Worm (Caenorhabditis elegans) whole organism, young adult: ENCODE measurements around the gene srh-40.

Source experiments
- B0019.2 ChIP-seq: fragments of 200-800 bp; sonication (Bioruptor generic); conservative IDR thresholded peaks from 2 replicates; pipeline ENCODE4 v1.3.6; 2022; ENCODE audit warnings: missing genetic modification reagents, missing genetic modification characterization, missing compliant biosample characterization
- B0261.1 ChIP-seq: sonication (generic microtip); optimal IDR thresholded peaks from 2 replicates; lab custom pipeline; 2016; ENCODE audit warnings: mild to moderate bottlenecking, missing genetic modification characterization, moderate library complexity, missing compliant biosample characterization
- F10E7.11 ChIP-seq: sonication (generic microtip); optimal IDR thresholded peaks from 2 replicates; lab custom pipeline; 2017; ENCODE audit warnings: mild to moderate bottlenecking, missing genetic modification characterization, moderate library complexity, missing compliant biosample characterization
- F33H1.4 ChIP-seq: fragments of 200-800 bp; sonication (Bioruptor generic); IDR thresholded peaks from 2 replicates; pipeline ENCODE4 v1.3.6; 2022; ENCODE audit warnings: missing genetic modification reagents, missing genetic modification characterization, missing compliant biosample characterization
- F39B2.1 ChIP-seq: fragments of 200-800 bp; sonication (Bioruptor generic); IDR thresholded peaks from 2 replicates; pipeline ENCODE4 v1.3.6; 2022; ENCODE audit warnings: missing genetic modification reagents, missing genetic modification characterization, missing compliant biosample characterization
- F52B5.7 ChIP-seq: sonication (generic microtip); optimal IDR thresholded peaks from 2 replicates; lab custom pipeline; 2016; ENCODE audit warnings: mild to moderate bottlenecking, missing genetic modification characterization, missing compliant biosample characterization
- F55B11.4 ChIP-seq: sonication (generic microtip); optimal IDR thresholded peaks from 2 replicates; lab custom pipeline; 2016; ENCODE audit warnings: missing compliant biosample characterization, missing genetic modification characterization, borderline replicate concordance; ENCODE audit not compliant: insufficient read depth
- K12H6.12 ChIP-seq: fragments of 200-800 bp; sonication (Bioruptor generic); optimal IDR thresholded peaks from 2 replicates; lab custom pipeline; 2018; ENCODE audit warnings: mild to moderate bottlenecking, missing genetic modification characterization, missing compliant biosample characterization
- Y53F4B.3 ChIP-seq: fragments of 200-800 bp; sonication (Bioruptor generic); IDR thresholded peaks from 2 replicates; pipeline ENCODE4 v1.3.6; 2022; ENCODE audit warnings: missing genetic modification reagents, missing genetic modification characterization, missing compliant biosample characterization
- Y53G8AR.9 ChIP-seq: fragments of 200-800 bp; sonication (Bioruptor generic); conservative IDR thresholded peaks from 2 replicates; pipeline ENCODE4 v1.3.6; 2022; ENCODE audit warnings: missing genetic modification reagents, missing genetic modification characterization, missing compliant biosample characterization
- Y67H2A.10 ChIP-seq: fragments of 200-800 bp; sonication (Bioruptor generic); conservative IDR thresholded peaks from 2 replicates; pipeline ENCODE4 v1.3.6; 2022; ENCODE audit warnings: missing genetic modification reagents, missing genetic modification characterization, missing compliant biosample characterization
- Y79H2A.3 ChIP-seq: fragments of 200-800 bp; sonication (Bioruptor generic); conservative IDR thresholded peaks from 2 replicates; pipeline ENCODE4 v1.3.6; 2022; ENCODE audit warnings: missing genetic modification reagents, missing genetic modification characterization, missing compliant biosample characterization
- Y95B8A.8 ChIP-seq: fragments of 200-800 bp; sonication (Bioruptor generic); IDR thresholded peaks from 2 replicates; pipeline ENCODE4 v1.3.6; 2022; ENCODE audit warnings: missing genetic modification reagents, missing genetic modification characterization, missing compliant biosample characterization
- aptf-2 ChIP-seq: fragments of 200-800 bp; sonication (Bioruptor generic); conservative IDR thresholded peaks from 2 replicates; pipeline ENCODE4 v1.3.6; 2022; ENCODE audit warnings: missing genetic modification reagents, missing genetic modification characterization, missing compliant biosample characterization
- atf-7 ChIP-seq: sonication (generic microtip); optimal IDR thresholded peaks from 2 replicates; lab custom pipeline; 2017; ENCODE audit warnings: mild to moderate bottlenecking, missing genetic modification characterization, missing compliant biosample characterization
- attf-3 ChIP-seq: fragments of 200-800 bp; sonication (Bioruptor generic); conservative IDR thresholded peaks from 2 replicates; pipeline ENCODE4 v1.3.6; 2022; ENCODE audit warnings: missing genetic modification reagents, missing genetic modification characterization, missing compliant biosample characterization
- attf-6 ChIP-seq: fragments of 200-800 bp; sonication (Bioruptor generic); IDR thresholded peaks from 2 replicates; pipeline ENCODE4 v1.3.6; 2022; ENCODE audit warnings: missing genetic modification reagents, missing genetic modification characterization, missing compliant biosample characterization
- ccch-3 ChIP-seq: fragments of 200-800 bp; sonication (Bioruptor generic); optimal IDR thresholded peaks from 2 replicates; lab custom pipeline; 2018; ENCODE audit warnings: mild to moderate bottlenecking, missing genetic modification characterization, missing compliant biosample characterization
- cebp-1 ChIP-seq, 2 experiments: fragments of 200-800 bp in 1 of 2; sonication (Bioruptor generic) in 1 of 2; sonication (generic microtip) in 1 of 2; IDR thresholded peaks in 1 of 2; optimal IDR thresholded peaks in 1 of 2; 2 replicates each; pipeline versions ENCODE4 v1.3.6 to Lab custom; 2017 to 2022; ENCODE audit warnings: missing compliant biosample characterization in 2 of 2, missing genetic modification characterization in 2 of 2, mild to moderate bottlenecking in 1 of 2, missing genetic modification reagents in 1 of 2, moderate library complexity in 1 of 2
- ceh-40 ChIP-seq: fragments of 200-800 bp; sonication (Bioruptor generic); IDR thresholded peaks from 2 replicates; pipeline ENCODE4 v1.3.6; 2022; ENCODE audit warnings: missing genetic modification characterization, missing compliant biosample characterization
- ceh-79 ChIP-seq: sonication (generic microtip); optimal IDR thresholded peaks from 2 replicates; lab custom pipeline; 2017; ENCODE audit warnings: mild to moderate bottlenecking, missing genetic modification characterization, missing compliant biosample characterization
- ceh-91 ChIP-seq: fragments of 200-800 bp; sonication (Bioruptor generic); IDR thresholded peaks from 2 replicates; pipeline ENCODE4 v1.3.6; 2022; ENCODE audit warnings: missing genetic modification reagents, missing genetic modification characterization, missing compliant biosample characterization
- chd-7 ChIP-seq: sonication (generic microtip); optimal IDR thresholded peaks from 2 replicates; lab custom pipeline; 2016; ENCODE audit warnings: mild to moderate bottlenecking, missing genetic modification characterization, moderate library complexity, missing compliant biosample characterization
- dpl-1 ChIP-seq: fragments of 150-350 bp; optimal IDR thresholded peaks from 2 replicates; lab custom pipeline; 2014; ENCODE audit warnings: missing biosample characterization, missing genetic modification reagents, missing genetic modification characterization
- egrh-3 ChIP-seq: fragments of 200-800 bp; sonication (Bioruptor generic); IDR thresholded peaks from 2 replicates; pipeline ENCODE4 v1.3.6; 2022; ENCODE audit warnings: missing genetic modification reagents, missing genetic modification characterization, missing compliant biosample characterization
- gei-17 ChIP-seq: fragments of 200-800 bp; sonication (Bioruptor generic); optimal IDR thresholded peaks from 2 replicates; lab custom pipeline; 2018; ENCODE audit warnings: mild to moderate bottlenecking, missing genetic modification characterization, missing compliant biosample characterization
- him-1 ChIP-seq: sonication (generic microtip); optimal IDR thresholded peaks from 2 replicates; lab custom pipeline; 2016; ENCODE audit warnings: missing genotype, missing genetic modification reagents, missing genetic modification characterization, missing compliant biosample characterization
- hlh-26 ChIP-seq: fragments of 200-800 bp; sonication (Bioruptor generic); conservative IDR thresholded peaks from 2 replicates; pipeline ENCODE4 v1.3.6; 2022; ENCODE audit warnings: missing genetic modification reagents, missing genetic modification characterization, missing compliant biosample characterization
- let-526 ChIP-seq: fragments of 200-800 bp; sonication (Bioruptor generic); IDR thresholded peaks from 2 replicates; pipeline ENCODE4 v1.3.6; 2022; ENCODE audit warnings: missing genetic modification reagents, missing genetic modification characterization, missing compliant biosample characterization
- lin-35 ChIP-seq, 3 experiments: fragments of 150-350 bp in 2 of 3; sonication (generic microtip) in 1 of 3; optimal IDR thresholded peaks; 2 replicates each; lab custom pipeline; 2014 to 2018; ENCODE audit warnings: missing biosample characterization in 3 of 3, missing genetic modification characterization in 3 of 3, missing genetic modification reagents in 3 of 3
- lir-1 ChIP-seq: fragments of 200-800 bp; sonication (Bioruptor generic); conservative IDR thresholded peaks from 2 replicates; pipeline ENCODE4 v1.3.6; 2022; ENCODE audit warnings: missing genetic modification reagents, missing genetic modification characterization, missing compliant biosample characterization
- lsl-1 ChIP-seq: fragments of 200-800 bp; sonication (Bioruptor generic); optimal IDR thresholded peaks from 2 replicates; lab custom pipeline; 2018; ENCODE audit warnings: mild to moderate bottlenecking, missing genetic modification characterization, moderate library complexity, missing compliant biosample characterization
- mel-28 ChIP-seq: sonication (generic microtip); optimal IDR thresholded peaks from 2 replicates; lab custom pipeline; 2016; ENCODE audit warnings: borderline replicate concordance, mild to moderate bottlenecking, missing genetic modification characterization, missing compliant biosample characterization
- nfya-1 ChIP-seq: sonication (generic microtip); optimal IDR thresholded peaks from 2 replicates; lab custom pipeline; 2017; ENCODE audit warnings: antibody characterized with exemption, missing compliant biosample characterization, missing genetic modification characterization, borderline replicate concordance; ENCODE audit not compliant: insufficient read depth
- nhr-90 ChIP-seq: sonication (generic microtip); optimal IDR thresholded peaks from 2 replicates; lab custom pipeline; 2016; ENCODE audit warnings: missing genotype, mild to moderate bottlenecking, missing genetic modification characterization, missing compliant biosample characterization
- pha-4 ChIP-seq: fragments of 150-350 bp; sonication (generic microtip); optimal IDR thresholded peaks from 2 replicates; lab custom pipeline; 2014; ENCODE audit warnings: missing biosample characterization, missing genetic modification reagents, missing genetic modification characterization
- rec-8 ChIP-seq, 2 experiments: sonication (generic microtip); optimal IDR thresholded peaks; 2 replicates each; lab custom pipeline; 2016; ENCODE audit warnings: mild to moderate bottlenecking in 2 of 2, missing genetic modification characterization in 2 of 2, missing genetic modification reagents in 2 of 2, missing genotype in 2 of 2, missing biosample characterization in 1 of 2, missing compliant biosample characterization in 1 of 2, moderate library complexity in 1 of 2
- sdz-38 ChIP-seq: sonication (generic microtip); optimal IDR thresholded peaks from 2 replicates; lab custom pipeline; 2016; ENCODE audit warnings: missing genotype, missing genetic modification characterization, missing compliant biosample characterization
- sea-2 ChIP-seq: fragments of 200-800 bp; sonication (Bioruptor generic); IDR thresholded peaks from 2 replicates; pipeline ENCODE4 v1.3.6; 2022; ENCODE audit warnings: missing genetic modification characterization, missing compliant biosample characterization
- somi-1 ChIP-seq: fragments of 200-800 bp; sonication (Bioruptor generic); optimal IDR thresholded peaks from 2 replicates; lab custom pipeline; 2018; ENCODE audit warnings: mild to moderate bottlenecking, missing genetic modification characterization, missing compliant biosample characterization
- sptf-2 ChIP-seq: fragments of 200-800 bp; sonication (Bioruptor generic); optimal IDR thresholded peaks from 2 replicates; lab custom pipeline; 2018; ENCODE audit warnings: mild to moderate bottlenecking, missing genetic modification characterization, missing compliant biosample characterization
- tbp1 ChIP-seq: fragments of 200-800 bp; sonication (Bioruptor generic); optimal IDR thresholded peaks from 2 replicates; lab custom pipeline; 2018; ENCODE audit warnings: mild to moderate bottlenecking, missing genetic modification characterization, missing compliant biosample characterization
- unc-130 ChIP-seq: sonication (generic microtip); optimal IDR thresholded peaks from 2 replicates; lab custom pipeline; 2016; ENCODE audit warnings: missing genetic modification reagents, missing genetic modification characterization, missing compliant biosample characterization
- unc-62 ChIP-seq: fragments of 150-350 bp; optimal IDR thresholded peaks from 2 replicates; lab custom pipeline; 2014; ENCODE audit warnings: missing biosample characterization, missing genetic modification reagents, missing genetic modification characterization
- zfh-2 ChIP-seq: fragments of 200-800 bp; sonication (Bioruptor generic); conservative IDR thresholded peaks from 2 replicates; pipeline ENCODE4 v1.3.6; 2022; ENCODE audit warnings: missing genetic modification reagents, missing genetic modification characterization, missing compliant biosample characterization
- ztf-3 ChIP-seq: fragments of 200-800 bp; sonication (Bioruptor generic); optimal IDR thresholded peaks from 2 replicates; lab custom pipeline; 2018; ENCODE audit warnings: mild to moderate bottlenecking, missing genetic modification characterization, missing compliant biosample characterization
- ztf-6 ChIP-seq: fragments of 200-800 bp; sonication (Bioruptor generic); IDR thresholded peaks from 2 replicates; pipeline ENCODE4 v1.3.6; 2022; ENCODE audit warnings: missing genetic modification reagents, missing genetic modification characterization, missing compliant biosample characterization

Gene srh-40

ce11 chrIII:6606022-6606467 is 4.6 kb upstream of the srh-40 start (continued):
- TF ChIP-seq ztf-3 (GFP tag; lab: Kevin White, UChicago) (no peak), chd-7 (tag; lab: Kevin White, UChicago) (peak; percentile 95), lsl-1 (GFP tag; lab: Kevin White, UChicago) (peak; percentile 27), Y79H2A.3 (GFP tag; lab: Robert Waterston, UW) (0 out of 2 replicates have a peak, but pooled peaks have one; percentile 7), him-1 (tag; lab: Kevin White, UChicago) (no peak), ceh-91 (no peak), Y95B8A.8 (GFP tag; lab: Robert Waterston, UW) (peak; percentile 86), attf-6 (GFP tag; lab: Robert Waterston, UW) (0 out of 2 replicates have a peak, but pooled peaks have one; percentile 12), zfh-2 (GFP tag; lab: Robert Waterston, UW) (peak; percentile 68), sptf-2 (GFP tag; lab: Kevin White, UChicago) (no peak), F33H1.4 (GFP tag; lab: Robert Waterston, UW) (peak; percentile 53), unc-130 (GFP tag; lab: Kevin White, UChicago) (peak; percentile 24), sdz-38 (tag; lab: Kevin White, UChicago) (no peak), F10E7.11 (tag; lab: Kevin White, UChicago) (peak; percentile 74), Y53F4B.3 (GFP tag; lab: Robert Waterston, UW) (no peak), pha-4 (tag; lab: Kevin White, UChicago) (no peak), unc-62 (GFP tag; lab: Kevin White, UChicago) (no peak), ceh-79 (tag; lab: Kevin White, UChicago) (peak; percentile 53), F39B2.1 (GFP tag; lab: Robert Waterston, UW) (0 out of 2 replicates have a peak, but pooled peaks have one; percentile 35), B0261.1 (tag; lab: Kevin White, UChicago) (peak; percentile 8), atf-7 (tag; lab: Kevin White, UChicago) (peak; percentile 44), K12H6.12 (tag; lab: Kevin White, UChicago) (peak; percentile 78), Y67H2A.10 (no peak), lin-35 (GFP tag; optimal IDR thresholded peaks at IDR 0.05; lab: Kevin White, UChicago) (peak in 1 of 3 experiments; percentile 69), F55B11.4 (no peak), let-526 (GFP tag; lab: Robert Waterston, UW) (no peak), attf-3 (GFP tag; lab: Robert Waterston, UW) (no peak), Y53G8AR.9 (GFP tag; lab: Robert Waterston, UW) (peak; percentile 89), gei-17 (GFP tag; lab: Kevin White, UChicago) (peak; percentile 56), mel-28 (tag; lab: Kevin White, UChicago) (no peak), tbp1 (GFP tag; lab: Kevin White, UChicago) (peak; percentile 62), ceh-40 (GFP tag; lab: Robert Waterston, UW) (no peak), dpl-1 (GFP tag; lab: Kevin White, UChicago) (peak; percentile 13), lir-1 (GFP tag; lab: Robert Waterston, UW) (no peak), hlh-26 (no peak), B0019.2 (no peak), aptf-2 (GFP tag; lab: Robert Waterston, UW) (no peak), egrh-3 (GFP tag; lab: Robert Waterston, UW) (peak; percentile 32; the same call in 1 of the 2 replicates), sea-2 (GFP tag; lab: Robert Waterston, UW) (no peak), nhr-90 (tag; lab: Kevin White, UChicago) (peak; percentile 49), F52B5.7 (tag; lab: Kevin White, UChicago) (peak; percentile 91), rec-8 (tag; optimal IDR thresholded peaks at IDR 0.05; lab: Kevin White, UChicago) (peak in 1 of 2 experiments; percentile 59), nfya-1 (no peak), ccch-3 (GFP tag; lab: Kevin White, UChicago) (no peak), somi-1 (peak; percentile 72), cebp-1 (GFP tag; IDR thresholded peaks at IDR 0.05; lab: Robert Waterston, UW) (peak; percentile 96), cebp-1 (tag; optimal IDR thresholded peaks at IDR 0.05; lab: Kevin White, UChicago) (peak; percentile 99), ztf-6 (GFP tag; lab: Robert Waterston, UW) (no peak)
- TF ChIP-seq, all 124 proteins: peak for 74
